Fruit fly (Drosophila melanogaster) whole organism, adult: ENCODE data around the gene Mkp3.

ENCODE experiments used
- CG11617 ChIP-seq: fragments of 200-800 bp; sonication (Bioruptor generic); optimal IDR thresholded peaks from 2 replicates; lab custom pipeline; 2017; ENCODE audit warnings: mild to moderate bottlenecking, missing biosample characterization, missing genetic modification reagents, missing genetic modification characterization
- CG12768 ChIP-seq: fragments of 200-800 bp; sonication (Bioruptor generic); optimal IDR thresholded peaks from 2 replicates; lab custom pipeline; 2017; ENCODE audit warnings: missing biosample characterization, missing genetic modification characterization, mild to moderate bottlenecking, moderate library complexity, missing genetic modification reagents
- CG1620 ChIP-seq: fragments of 200-800 bp; sonication (Bioruptor generic); optimal IDR thresholded peaks from 2 replicates; lab custom pipeline; 2016; ENCODE audit warnings: missing biosample characterization, missing genetic modification characterization
- CG5204 ChIP-seq: fragments of 200-800 bp; sonication (Bioruptor generic); optimal IDR thresholded peaks from 2 replicates; lab custom pipeline; 2016; ENCODE audit warnings: missing biosample characterization, missing genetic modification characterization
- CG7101 ChIP-seq: fragments of 200-800 bp; sonication (Bioruptor generic); optimal IDR thresholded peaks from 2 replicates; lab custom pipeline; 2018; ENCODE audit warnings: missing biosample characterization, mild to moderate bottlenecking, missing genetic modification characterization, moderate library complexity
- Crg-1 ChIP-seq: fragments of 200-800 bp; sonication (Bioruptor generic); optimal IDR thresholded peaks from 2 replicates; lab custom pipeline; 2016; ENCODE audit warnings: missing biosample characterization, missing genetic modification characterization
- Mnt ChIP-seq: fragments of 200-800 bp; sonication (Bioruptor generic); optimal IDR thresholded peaks from 2 replicates; lab custom pipeline; 2016; ENCODE audit warnings: missing biosample characterization, mild to moderate bottlenecking, missing genetic modification characterization
- bab1 ChIP-seq: fragments of 200-800 bp; sonication (Bioruptor generic); optimal IDR thresholded peaks from 3 replicates; lab custom pipeline; 2019; ENCODE audit warnings: missing biosample characterization, mild to moderate bottlenecking, missing genetic modification characterization, moderate library complexity
- cic ChIP-seq: fragments of 200-800 bp; sonication (Bioruptor generic); optimal IDR thresholded peaks from 2 replicates; lab custom pipeline; 2017; ENCODE audit warnings: missing biosample characterization, mild to moderate bottlenecking, missing genetic modification characterization, moderate library complexity
- cnc ChIP-seq, 2 experiments: fragments of >200 bp; optimal IDR thresholded peaks; 2 replicates each; lab custom pipeline; 2017
- ovo ChIP-seq: fragments of 200-800 bp; sonication (Bioruptor generic); optimal IDR thresholded peaks from 2 replicates; lab custom pipeline; 2016; ENCODE audit warnings: missing biosample characterization, missing genetic modification characterization

DNA sequence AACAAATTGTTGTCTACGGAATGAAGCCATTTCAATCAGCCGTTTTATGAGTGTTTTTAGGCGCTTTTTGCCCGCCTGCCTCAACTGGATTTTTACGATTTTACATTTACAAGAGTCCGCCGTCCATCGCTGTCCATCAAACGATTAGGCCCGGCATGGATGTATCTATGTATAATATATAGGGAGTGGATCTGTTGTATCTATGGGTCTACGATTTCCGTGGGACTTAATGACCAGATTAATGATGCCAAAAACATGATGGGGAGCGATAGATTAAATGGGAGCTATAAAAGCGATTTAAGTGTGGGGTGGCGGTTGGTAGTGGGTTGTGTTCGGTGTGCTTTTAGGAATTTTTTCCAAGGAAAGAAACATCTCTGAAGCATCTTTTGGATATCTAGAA is 37.5 kb downstream of the Mkp3 start:
- TF ChIP-seq cnc (optimal IDR thresholded peaks at IDR 0.05; lab: Kevin White, UChicago) (no peak), CG12768 (GFP tag; lab: Kevin White, UChicago) (no peak), ovo (no peak), CG5204 (GFP tag; lab: Kevin White, UChicago) (no peak), bab1 (GFP tag; lab: Kevin White, UChicago) (no peak), CG11617 (GFP tag; lab: Kevin White, UChicago) (no peak), cic (GFP tag; lab: Kevin White, UChicago) (no peak), Crg-1 (GFP tag; lab: Kevin White, UChicago) (no peak), CG7101 (tag; lab: Kevin White, UChicago) (no peak), CG1620 (GFP tag; lab: Kevin White, UChicago) (no peak), Mnt (GFP tag; lab: Kevin White, UChicago) (no peak)
